Worm (Caenorhabditis elegans) whole organism, midembryonic: ENCODE measurements around the gene Y37H2A.14.

Experiments used
- med-1 ChIP-seq: sonication (generic microtip); optimal IDR thresholded peaks from 2 replicates; lab custom pipeline; 2017; ENCODE audit warnings: missing genetic modification characterization, mild to moderate bottlenecking, missing compliant biosample characterization, antibody characterized with exemption, missing genetic modification reagents; ENCODE audit not compliant: insufficient read depth
- ref-1 ChIP-seq: fragments of 200-800 bp; sonication (Bioruptor generic); conservative IDR thresholded peaks from 2 replicates; pipeline ENCODE4 v1.3.6; 2022; ENCODE audit warnings: missing genetic modification reagents, missing genetic modification characterization, missing compliant biosample characterization

- TF ChIP-seq ref-1 (no peak), med-1 (no peak)
Observed at ce11 chrV:18138695-18139094, 4.8 kb upstream of the Y37H2A.14 start, which contains the start of gene Y37H2A.10.
